Worm (Caenorhabditis elegans): Measurements from ENCODE around the gene aars-1.
A peak's percentile ranks its signal among the peaks of the same experiment; 100 is the strongest.

The aars-1 gene

ce11 chrII:11450882-11451281 is 13.4 kb downstream of the aars-1 start:
- TF ChIP-seq tbx-2 (tag; optimal IDR thresholded peaks at IDR 0.05) (no peak), unc-42 (tag; optimal IDR thresholded peaks at IDR 0.05) (no peak), npax-4 (tag; optimal IDR thresholded peaks at IDR 0.05) (no peak)

ce11 chrII:11448753-11449152 is 15.5 kb downstream of the aars-1 start, which contains the start of gene W02B12.1:
Gene W02B12.1, plus strand, starts transcription at chrII:11449021.
- TF ChIP-seq ceh-18 (tag; optimal IDR thresholded peaks at IDR 0.05), result no peak
- TF ChIP-seq elt-2 (tag; optimal IDR thresholded peaks at IDR 0.05), result peak; percentile 40

- TF ChIP-seq npax-4 (tag; optimal IDR thresholded peaks at IDR 0.05) (no peak), pax-1 (tag; optimal IDR thresholded peaks at IDR 0.05) (no peak), ceh-14 (tag; optimal IDR thresholded peaks at IDR 0.05) (no peak), dmd-4 (tag; optimal IDR thresholded peaks at IDR 0.05; ENCODE audit: borderline replicate concordance) (no peak), ceh-18 (tag; optimal IDR thresholded peaks at IDR 0.05) (no peak), nhr-232 (tag; optimal IDR thresholded peaks at IDR 0.05) (no peak), ahr-1 (tag; optimal IDR thresholded peaks at IDR 0.05) (no peak), ceh-19 (GFP tag; optimal IDR thresholded peaks at IDR 0.05) (no peak), gmeb-2 (tag; optimal IDR thresholded peaks at IDR 0.05) (no peak), ceh-24 (tag; optimal IDR thresholded peaks at IDR 0.05) (no peak), sox-2 (GFP tag; IDR thresholded peaks at IDR 0.05) (no peak), ztf-16 (tag; optimal IDR thresholded peaks at IDR 0.05) (no peak), tbx-2 (tag; optimal IDR thresholded peaks at IDR 0.05) (no peak), unc-55 (GFP tag; optimal IDR thresholded peaks at IDR 0.05) (no peak), ceh-9 (tag; optimal IDR thresholded peaks at IDR 0.05) (no peak), unc-42 (tag; optimal IDR thresholded peaks at IDR 0.05) (no peak), unc-3 (GFP tag; conservative IDR thresholded peaks at IDR 0.05) (no peak), unc-3 (tag; optimal IDR thresholded peaks at IDR 0.05) (no peak), rnt-1 (tag; optimal IDR thresholded peaks at IDR 0.05) (no peak), ceh-45 (GFP tag; IDR thresholded peaks at IDR 0.05) (no peak), tbx-7 (tag; optimal IDR thresholded peaks at IDR 0.05) (no peak)
Observed at ce11 chrII:11444973-11445372, 19.3 kb downstream of the aars-1 start, which contains the start of gene W02B12.13. Gene W02B12.13, plus strand, starts transcription at chrII:11445273.

ce11 chrII:11443862-11444261 is 20.4 kb downstream of the aars-1 start, which contains the start of gene adbp-1:
Gene adbp-1, plus strand, starts transcription at chrII:11444162.
- TF ChIP-seq unc-42 (tag; optimal IDR thresholded peaks at IDR 0.05) (no peak), pha-4 (tag; optimal IDR thresholded peaks at IDR 0.05) (no peak), lim-6 (tag; optimal IDR thresholded peaks at IDR 0.05) (no peak), ceh-22 (tag; optimal IDR thresholded peaks at IDR 0.05) (no peak), ceh-18 (tag; optimal IDR thresholded peaks at IDR 0.05) (no peak), fkh-6 (tag; optimal IDR thresholded peaks at IDR 0.05) (no peak), pat-9 (tag; optimal IDR thresholded peaks at IDR 0.05) (no peak), lin-11 (tag; optimal IDR thresholded peaks at IDR 0.05) (no peak), C38D4.7 (GFP tag; optimal IDR thresholded peaks at IDR 0.05) (no peak), nhr-11 (tag; optimal IDR thresholded peaks at IDR 0.05) (no peak), sdc-2 (tag; optimal IDR thresholded peaks at IDR 0.05) (no peak), fax-1 (tag; optimal IDR thresholded peaks at IDR 0.05) (no peak), pag-3 (tag; optimal IDR thresholded peaks at IDR 0.05; ENCODE audit: borderline replicate concordance) (no peak), unc-86 (tag; optimal IDR thresholded peaks at IDR 0.05) (no peak), ceh-30 (tag; optimal IDR thresholded peaks at IDR 0.05) (no peak), ceh-19 (GFP tag; optimal IDR thresholded peaks at IDR 0.05) (no peak)

DNA sequence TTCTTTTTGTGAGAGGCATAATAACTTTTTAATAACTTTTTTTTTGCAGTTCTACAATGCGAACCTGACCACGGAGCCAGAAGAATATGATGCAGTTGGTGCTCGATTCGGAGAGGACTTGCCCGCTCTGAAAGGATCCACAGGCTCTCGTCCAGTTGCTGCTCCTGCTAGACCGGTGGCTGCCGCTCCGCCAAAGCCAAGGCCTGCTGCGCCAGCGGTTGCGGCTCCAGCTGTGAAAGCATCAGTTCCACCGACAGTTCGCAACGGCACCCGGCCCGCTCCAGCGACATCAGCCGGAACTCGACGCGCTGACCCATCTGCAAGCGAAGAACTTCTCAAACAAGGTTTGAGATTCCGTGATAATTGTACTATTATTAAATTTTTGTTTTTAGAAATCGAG is 21.2 kb downstream of the aars-1 start:
- peak; percentile 23 for TF ChIP-seq hlh-6 (tag; optimal IDR thresholded peaks at IDR 0.05)
- no peak for TF ChIP-seq dve-1 (tag; optimal IDR thresholded peaks at IDR 0.05)
- peak; percentile 8 for TF ChIP-seq C08G9.2 (tag; optimal IDR thresholded peaks at IDR 0.05)
- TF ChIP-seq ceh-48 (tag; optimal IDR thresholded peaks at IDR 0.05), result no peak
